Fruit fly (Drosophila melanogaster): ENCODE measurements around the gene CG14839.

The CG14839 gene

DNA sequence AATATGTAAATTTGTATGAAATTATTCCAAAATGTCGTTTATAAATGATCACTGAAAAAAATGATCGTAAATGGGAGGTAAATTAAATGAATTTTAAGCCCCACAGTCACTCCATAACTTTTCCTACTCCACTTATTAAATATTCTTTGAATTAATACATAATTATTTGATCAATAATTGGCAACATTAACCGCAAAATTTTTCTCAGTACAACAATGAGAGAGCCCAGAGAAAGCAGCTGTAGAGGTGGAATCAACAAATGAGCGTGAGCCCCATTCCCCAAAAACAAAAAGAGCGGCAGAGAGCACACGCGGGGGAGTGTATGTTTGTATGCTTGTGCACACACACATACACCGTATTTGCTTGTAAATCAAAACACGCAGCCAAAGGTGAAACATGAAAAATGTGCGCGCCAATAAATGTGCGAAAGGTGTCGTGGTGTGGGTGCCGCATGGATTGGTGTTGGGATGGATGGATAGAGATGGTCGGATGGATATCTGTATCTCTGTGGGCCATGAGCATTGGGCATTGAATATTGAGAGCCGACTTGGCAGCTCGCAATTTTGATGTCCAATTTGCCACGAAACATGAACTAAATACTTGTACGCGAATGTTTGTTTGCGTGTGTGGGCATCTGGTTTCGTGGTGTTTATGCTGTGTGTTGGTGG is 21.7 kb downstream of the CG14839 start (continued):
- TF ChIP-seq Sox14 (GFP tag; optimal IDR thresholded peaks at IDR 0.05) (peak; percentile 97), CG10631 (GFP tag; optimal IDR thresholded peaks at IDR 0.05) (peak; percentile 98), CG6792 (GFP tag; optimal IDR thresholded peaks at IDR 0.05) (peak; percentile 97), CG10669 (GFP tag; optimal IDR thresholded peaks at IDR 0.05) (peak; percentile 96), Eip78C (GFP tag) (peak; percentile 100), Smox (GFP tag; optimal IDR thresholded peaks at IDR 0.05) (peak; percentile 98), Sox15 (GFP tag; optimal IDR thresholded peaks at IDR 0.05) (peak; percentile 97), cyc (GFP tag; optimal IDR thresholded peaks at IDR 0.05) (peak; percentile 97), fd59A (GFP tag; optimal IDR thresholded peaks at IDR 0.05) (peak; percentile 95), Hr38 (GFP tag; optimal IDR thresholded peaks at IDR 0.05) (no peak), Ets21C (GFP tag; optimal IDR thresholded peaks at IDR 0.05) (peak; percentile 93), CG6808 (GFP tag; optimal IDR thresholded peaks at IDR 0.05) (peak; percentile 92), Sox102F (GFP tag; optimal IDR thresholded peaks at IDR 0.05) (peak; percentile 98), Gug (GFP tag; IDR thresholded peaks at IDR 0.05) (no peak), eg (GFP tag; IDR thresholded peaks at IDR 0.05) (no peak), Hr39 (GFP tag; optimal IDR thresholded peaks at IDR 0.05) (peak; percentile 97), CG8319 (GFP tag; optimal IDR thresholded peaks at IDR 0.05) (peak; percentile 97)

DNA sequence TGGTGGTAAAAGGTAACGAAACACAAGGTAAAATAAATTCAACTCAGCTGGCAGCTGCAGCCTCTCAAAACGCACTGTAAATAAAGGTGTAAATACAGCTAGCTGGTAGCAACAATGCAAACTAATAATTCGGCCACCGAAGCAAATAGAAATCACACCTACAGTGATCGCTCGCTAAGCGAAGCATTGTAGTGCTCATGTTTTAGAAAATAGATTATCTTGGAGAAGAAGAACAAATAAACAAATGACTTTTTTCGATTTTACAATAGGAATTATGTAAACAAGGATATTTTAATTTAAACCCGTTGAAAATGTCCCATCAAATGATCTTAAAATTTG is 22.2 kb downstream of the CG14839 start:
- TF ChIP-seq fkh (GFP tag; optimal IDR thresholded peaks at IDR 0.05): peak; percentile 59
- no peak for TF ChIP-seq CG10669 (GFP tag; optimal IDR thresholded peaks at IDR 0.05)
- TF ChIP-seq CG6276 (GFP tag; optimal IDR thresholded peaks at IDR 0.05): peak; percentile 12
- TF ChIP-seq CG32006 (GFP tag; optimal IDR thresholded peaks at IDR 0.05): peak; percentile 48
- no peak for TF ChIP-seq topi (GFP tag; optimal IDR thresholded peaks at IDR 0.05)
- TF ChIP-seq Blimp-1 (GFP tag; optimal IDR thresholded peaks at IDR 0.05): no peak
- TF ChIP-seq Hr4 (GFP tag; optimal IDR thresholded peaks at IDR 0.05): peak; percentile 56

DNA sequence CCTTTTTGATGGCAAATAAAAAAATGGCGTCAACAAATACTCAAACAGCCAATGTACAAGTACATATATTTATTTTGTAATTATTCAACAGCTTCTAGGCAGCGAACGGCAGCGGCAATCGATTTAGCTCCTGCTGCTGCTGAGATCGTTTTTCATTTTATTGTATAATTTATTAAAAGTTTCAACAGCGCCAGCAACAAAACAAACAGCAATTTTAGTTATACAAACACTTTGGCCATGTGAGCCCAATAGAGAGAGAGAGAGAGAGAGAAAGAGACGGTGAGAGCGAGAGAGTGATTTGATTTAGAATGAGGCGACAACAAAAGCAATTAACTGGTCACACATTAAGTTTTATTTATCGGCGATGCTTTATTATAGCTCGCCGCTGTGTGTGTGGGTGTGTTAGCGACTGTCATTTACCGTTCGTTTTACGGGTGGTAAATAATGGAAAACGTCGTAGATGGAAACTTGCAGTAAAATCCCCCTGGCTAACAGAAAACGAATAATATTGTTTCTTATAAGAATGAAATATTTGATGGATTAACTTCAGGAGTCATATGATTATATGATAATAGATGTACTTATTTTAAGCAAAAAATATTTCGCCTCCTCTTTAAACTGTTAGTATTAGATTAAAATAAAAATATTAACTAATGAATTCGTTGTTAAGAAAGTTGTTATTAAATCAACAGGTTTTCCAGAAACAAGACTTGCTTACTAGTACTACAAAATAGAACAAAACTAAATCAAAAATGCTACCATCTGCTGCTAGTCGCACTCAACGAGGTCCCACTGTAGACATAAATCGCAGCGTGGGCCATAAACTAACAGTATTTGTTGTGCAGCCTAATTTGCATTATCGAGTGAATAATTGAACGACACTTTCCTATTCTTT is 23.1 kb downstream of the CG14839 start:
- peak; percentile 85 for TF ChIP-seq fkh (GFP tag; optimal IDR thresholded peaks at IDR 0.05)
- peak; percentile 33 for TF ChIP-seq Hr4 (GFP tag; optimal IDR thresholded peaks at IDR 0.05)
- peak; percentile 19 for TF ChIP-seq CG32006 (GFP tag; optimal IDR thresholded peaks at IDR 0.05)
- peak; percentile 61 for TF ChIP-seq Eip78C (GFP tag)
- no peak for TF ChIP-seq CG10669 (GFP tag; optimal IDR thresholded peaks at IDR 0.05)
- no peak for TF ChIP-seq Hr38 (GFP tag; optimal IDR thresholded peaks at IDR 0.05)
- TF ChIP-seq svp (GFP tag): peak; percentile 58

DNA sequence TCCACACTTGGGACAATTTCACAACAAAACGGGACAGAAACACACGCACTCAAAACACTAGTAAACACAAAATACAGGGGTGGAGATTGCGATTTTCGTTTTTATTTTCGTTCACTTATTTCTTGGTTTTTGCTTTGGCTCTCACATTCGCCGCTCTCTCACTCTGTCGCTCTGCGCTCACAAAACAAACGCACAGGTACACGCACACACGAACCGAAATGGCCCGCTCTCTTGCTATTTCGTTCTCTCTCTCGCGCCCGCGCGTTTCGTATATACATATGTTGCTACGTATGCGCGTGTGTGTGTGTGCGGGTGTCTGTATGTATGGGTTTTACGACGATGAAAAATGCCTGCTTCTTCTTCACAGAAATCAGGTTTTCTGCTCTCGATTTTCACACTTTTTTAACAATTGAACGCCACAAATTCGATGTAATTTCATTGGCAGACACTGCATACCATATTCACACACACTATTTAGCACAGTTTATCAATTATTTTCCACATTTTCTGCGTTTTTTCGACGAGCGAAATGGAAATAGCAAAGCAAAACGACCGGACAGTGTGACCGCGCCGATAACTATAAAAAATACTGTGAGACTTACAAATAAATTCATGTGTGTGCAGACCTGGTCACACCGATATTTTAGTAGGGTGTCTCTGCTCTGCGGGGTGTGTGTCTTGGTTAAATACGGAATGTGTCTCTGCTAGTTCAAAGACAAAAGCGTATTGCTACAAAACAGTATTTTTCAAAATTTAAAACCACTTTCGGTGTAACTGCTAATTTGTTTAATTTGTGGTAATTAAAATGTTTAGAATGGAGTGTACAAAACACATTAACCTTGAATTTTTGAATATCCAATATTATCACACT is 24.4 kb downstream of the CG14839 start, which contains the start of gene trx:
Gene trx (minus strand): TSS at position 584 of the 871 bp plus-strand sequence.
- TF ChIP-seq dsx (GFP tag; optimal IDR thresholded peaks at IDR 0.05; ENCODE audit: poor library complexity, severe bottlenecking) (peak; percentile 37), CG6854 (GFP tag; optimal IDR thresholded peaks at IDR 0.05) (peak; percentile 60), Eip78C (GFP tag) (peak; percentile 33), fd85E (GFP tag; optimal IDR thresholded peaks at IDR 0.05) (no peak), ss (GFP tag; optimal IDR thresholded peaks at IDR 0.05) (peak; percentile 40 to 66), vri (GFP tag; optimal IDR thresholded peaks at IDR 0.05) (peak; percentile 44), Sox102F (GFP tag; optimal IDR thresholded peaks at IDR 0.05) (peak; percentile 41), CG9139 (GFP tag; optimal IDR thresholded peaks at IDR 0.05) (peak; percentile 7), Hr38 (GFP tag; optimal IDR thresholded peaks at IDR 0.05) (no peak), esn (GFP tag; optimal IDR thresholded peaks at IDR 0.05) (peak; percentile 34), CG3919 (GFP tag; optimal IDR thresholded peaks at IDR 0.05) (peak; percentile 1), Sox14 (GFP tag; optimal IDR thresholded peaks at IDR 0.05) (peak; percentile 22), CG16779 (tag; optimal IDR thresholded peaks at IDR 0.05) (peak; percentile 61), Hr39 (GFP tag; optimal IDR thresholded peaks at IDR 0.05) (no peak), Eip75B (GFP tag; optimal IDR thresholded peaks at IDR 0.05) (peak; percentile 30), Ets96B (tag; optimal IDR thresholded peaks at IDR 0.05) (peak; percentile 14), CG3032 (tag; optimal IDR thresholded peaks at IDR 0.05) (no peak), CG8319 (GFP tag; optimal IDR thresholded peaks at IDR 0.05) (no peak), achi (GFP tag; optimal IDR thresholded peaks at IDR 0.05) (no peak)
